Worm (Caenorhabditis elegans): ENCODE results near the gene C07G1.7.
A peak's percentile ranks its signal among the peaks of the same experiment; 100 is the strongest.

The C07G1.7 gene

DNA sequence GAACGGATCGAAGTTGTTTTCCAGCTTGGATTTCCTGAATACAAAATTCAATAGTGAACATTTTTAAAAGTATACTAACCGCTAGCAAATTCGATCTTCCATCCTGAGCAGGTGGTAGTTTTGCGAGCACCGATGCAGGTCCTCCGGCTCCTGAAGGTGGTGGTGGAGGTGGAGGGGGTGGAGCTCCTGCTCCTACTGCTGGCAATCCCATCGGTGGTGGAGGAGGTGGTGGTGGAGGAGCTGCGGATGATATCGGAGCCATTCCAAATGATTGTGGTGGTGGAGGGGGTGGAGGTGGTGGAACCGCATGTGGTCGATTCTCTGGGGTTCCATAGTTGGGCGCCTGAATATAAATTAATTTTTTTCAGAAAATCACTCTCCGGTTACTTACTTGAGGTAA lies 22.0 kb downstream of the C07G1.7 start:
- no peak for TF ChIP-seq swsn-7 (tag; optimal IDR thresholded peaks at IDR 0.05)
- no peak for TF ChIP-seq efl-1 (optimal IDR thresholded peaks at IDR 0.05)
- TF ChIP-seq efl-1 (GFP tag; optimal IDR thresholded peaks at IDR 0.05 in 1 of 2) = no peak
- TF ChIP-seq fkh-8 (tag; optimal IDR thresholded peaks at IDR 0.05) = no peak
- TF ChIP-seq egl-27 (tag; optimal IDR thresholded peaks at IDR 0.05) = no peak

ce11 chrIV:8188421-8189112 lies 23.1 kb downstream of the C07G1.7 start:
- TF ChIP-seq nhr-28 (tag; optimal IDR thresholded peaks at IDR 0.05) = no peak
- no peak for TF ChIP-seq skn-1 (tag; optimal IDR thresholded peaks at IDR 0.05)
- peak; percentile 15 for TF ChIP-seq nhr-85 (tag)
- TF ChIP-seq elt-2 (tag; optimal IDR thresholded peaks at IDR 0.05) = no peak

ce11 chrIV:8183313-8183712 lies 28.3 kb downstream of the C07G1.7 start:
- TF ChIP-seq ceh-90 (tag; optimal IDR thresholded peaks at IDR 0.05) (no peak), ceh-63 (GFP tag; optimal IDR thresholded peaks at IDR 0.05) (peak; percentile 33), lsy-2 (tag; optimal IDR thresholded peaks at IDR 0.05) (peak; percentile 9 to 35), fos-1 (tag; optimal IDR thresholded peaks at IDR 0.05) (no peak), lin-35 (GFP tag; optimal IDR thresholded peaks at IDR 0.05) (peak in 1 of 2 experiments; percentile 31), vab-15 (tag; optimal IDR thresholded peaks at IDR 0.05) (no peak), fkh-8 (tag; optimal IDR thresholded peaks at IDR 0.05) (peak; percentile 92), skn-1 (tag; optimal IDR thresholded peaks at IDR 0.05) (peak; percentile 42), lir-3 (tag; optimal IDR thresholded peaks at IDR 0.05; ENCODE audit: poor library complexity) (no peak), sptf-1 (tag; optimal IDR thresholded peaks at IDR 0.05) (no peak), ama-1 (optimal IDR thresholded peaks at IDR 0.05) (no peak), tbx-2 (tag; optimal IDR thresholded peaks at IDR 0.05) (peak; percentile 42), F16B12.6 (tag; optimal IDR thresholded peaks at IDR 0.05) (no peak), mep-1 (tag; optimal IDR thresholded peaks at IDR 0.05) (peak; percentile 46), nhr-237 (tag; optimal IDR thresholded peaks at IDR 0.05) (no peak), unc-62 (GFP tag; optimal IDR thresholded peaks at IDR 0.05) (no peak), nhr-20 (tag; optimal IDR thresholded peaks at IDR 0.05) (peak; percentile 41), lin-39 (tag; optimal IDR thresholded peaks at IDR 0.05) (no peak), alr-1 (tag; optimal IDR thresholded peaks at IDR 0.05; ENCODE audit: borderline replicate concordance) (no peak), dpl-1 (GFP tag; optimal IDR thresholded peaks at IDR 0.05) (no peak), nhr-84 (tag; optimal IDR thresholded peaks at IDR 0.05) (no peak), unc-98 (GFP tag; IDR thresholded peaks at IDR 0.05) (no peak), zag-1 (tag; optimal IDR thresholded peaks at IDR 0.05) (no peak), nhr-28 (tag; optimal IDR thresholded peaks at IDR 0.05) (no peak), efl-3 (GFP tag; optimal IDR thresholded peaks at IDR 0.05) (no peak), ceh-8 (GFP tag; optimal IDR thresholded peaks at IDR 0.05) (peak; percentile 47), egl-13 (tag; optimal IDR thresholded peaks at IDR 0.05) (peak; percentile 60), ceh-82 (tag; optimal IDR thresholded peaks at IDR 0.05) (peak in 2 of 3 experiments; percentile 30 to 69), aly-2 (tag; optimal IDR thresholded peaks at IDR 0.05) (no peak), C34B4.2 (tag; optimal IDR thresholded peaks at IDR 0.05) (no peak), pag-3 (tag; optimal IDR thresholded peaks at IDR 0.05; ENCODE audit: borderline replicate concordance, insufficient read depth) (no peak), swsn-7 (tag; optimal IDR thresholded peaks at IDR 0.05) (peak; percentile 65), mab-9 (GFP tag; IDR thresholded peaks at IDR 0.05) (peak; percentile 47; the same call in 1 of the 2 replicates), nhr-90 (tag; optimal IDR thresholded peaks at IDR 0.05; ENCODE audit: poor library complexity) (no peak), fkh-10 (GFP tag; optimal IDR thresholded peaks at IDR 0.05) (peak; percentile 87), ztf-4 (tag; optimal IDR thresholded peaks at IDR 0.05) (no peak), unc-86 (tag; optimal IDR thresholded peaks at IDR 0.05) (peak; percentile 59), lin-13 (GFP tag; optimal IDR thresholded peaks at IDR 0.05) (no peak), dsc-1 (tag; optimal IDR thresholded peaks at IDR 0.05) (peak; percentile 36), Y116A8C.19 (tag; optimal IDR thresholded peaks at IDR 0.05; ENCODE audit: borderline replicate concordance) (no peak), nhr-47 (tag; optimal IDR thresholded peaks at IDR 0.05) (peak; percentile 64), snpc-4 (tag; optimal IDR thresholded peaks at IDR 0.05) (no peak), jun-1 (tag; optimal IDR thresholded peaks at IDR 0.05) (peak; percentile 22)
